Worm (Caenorhabditis elegans): Measurements from ENCODE around the gene npr-35.

DNA sequence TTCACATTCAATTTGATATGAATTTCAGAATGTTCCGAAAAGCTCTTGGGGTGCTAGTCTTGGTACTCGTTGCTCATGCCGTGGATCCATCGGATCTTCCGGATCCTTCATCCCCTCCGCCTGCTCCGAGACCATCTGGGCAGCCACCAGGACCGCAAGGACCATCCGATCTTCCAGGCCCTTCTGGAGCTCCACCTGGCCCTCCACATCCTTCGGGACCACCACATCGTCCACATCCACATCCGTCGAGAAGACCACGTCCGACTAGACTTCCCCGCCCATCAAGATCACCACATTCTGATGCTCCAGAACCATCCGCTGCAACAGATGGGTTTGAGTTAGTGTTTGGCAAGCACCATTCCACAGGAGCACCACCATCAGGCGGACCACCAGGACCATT lies 9.0 kb upstream of the npr-35 start, which contains the start of gene clx-1:
- TF ChIP-seq nhr-11 (tag; optimal IDR thresholded peaks at IDR 0.05) (no peak), nhr-237 (tag; optimal IDR thresholded peaks at IDR 0.05) (no peak), crh-2 (tag; optimal IDR thresholded peaks at IDR 0.05) (no peak), nhr-77 (tag; optimal IDR thresholded peaks at IDR 0.05) (no peak), mdl-1 (tag; optimal IDR thresholded peaks at IDR 0.05) (no peak), aly-2 (tag; optimal IDR thresholded peaks at IDR 0.05) (no peak), nhr-25 (tag; optimal IDR thresholded peaks at IDR 0.05) (no peak)

Data from whole organism, L2 larva.